Worm (Caenorhabditis elegans) whole organism, L3 larva: ENCODE data around the gene pho-12.

Experiments
- aly-2 ChIP-seq: fragments of 150-350 bp; optimal IDR thresholded peaks from 2 replicates; lab custom pipeline; 2014; ENCODE audit warnings: missing biosample characterization, missing genetic modification characterization
- ceh-28 ChIP-seq: fragments of 150-350 bp; optimal IDR thresholded peaks from 2 replicates; lab custom pipeline; 2014; ENCODE audit warnings: missing biosample characterization, missing genetic modification reagents, missing genetic modification characterization
- elt-3 ChIP-seq, 3 experiments: fragments of 150-350 bp in 1 of 3; sonication (generic microtip) in 2 of 3; optimal IDR thresholded peaks; 2 replicates in 2 of 3; 4 replicates in 1 of 3; lab custom pipeline; 2014 to 2017; ENCODE audit warnings: missing biosample characterization in 3 of 3, missing genetic modification characterization in 3 of 3
- fkh-10 ChIP-seq: sonication (generic microtip); optimal IDR thresholded peaks from 2 replicates; lab custom pipeline; 2017; ENCODE audit warnings: missing biosample characterization, missing genetic modification reagents, missing genetic modification characterization
- fos-1 ChIP-seq: fragments of 150-350 bp; optimal IDR thresholded peaks from 2 replicates; lab custom pipeline; 2014; ENCODE audit warnings: missing biosample characterization, missing genetic modification characterization
- jun-1 ChIP-seq: fragments of 150-350 bp; optimal IDR thresholded peaks from 2 replicates; lab custom pipeline; 2014; ENCODE audit warnings: missing biosample characterization, missing genetic modification reagents, missing genetic modification characterization
- lin-39 ChIP-seq: fragments of 150-350 bp; optimal IDR thresholded peaks from 2 replicates; lab custom pipeline; 2018; ENCODE audit warnings: missing biosample characterization, missing genetic modification reagents, missing genetic modification characterization
- nhr-11 ChIP-seq: fragments of 150-350 bp; optimal IDR thresholded peaks from 2 replicates; lab custom pipeline; 2014; ENCODE audit warnings: missing biosample characterization, missing genetic modification characterization
- nhr-67 ChIP-seq: fragments of 150-350 bp; optimal IDR thresholded peaks from 2 replicates; lab custom pipeline; 2014; ENCODE audit warnings: missing biosample characterization, missing genetic modification characterization
- ztf-11 ChIP-seq: fragments of 150-350 bp; optimal IDR thresholded peaks from 2 replicates; lab custom pipeline; 2014; ENCODE audit warnings: missing biosample characterization, missing genetic modification characterization

DNA sequence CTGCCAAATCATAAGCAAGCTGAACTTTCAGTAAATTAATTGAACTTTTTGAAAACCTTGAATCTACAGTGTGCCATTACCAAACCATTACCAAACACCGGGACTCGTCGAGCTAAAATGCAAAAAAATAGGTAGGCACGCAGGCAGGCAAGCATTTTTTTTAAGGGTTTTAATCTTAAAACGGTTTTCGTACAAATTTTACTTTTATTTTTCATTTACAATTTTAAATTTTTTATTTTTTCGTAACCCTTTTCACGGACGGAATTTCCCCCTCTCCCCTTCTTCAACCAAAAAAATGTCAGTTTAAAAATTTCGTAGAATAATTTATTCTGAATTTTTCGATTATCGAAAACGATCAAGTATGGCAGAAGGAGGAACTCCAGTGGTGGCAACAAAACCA, 46.2 kb downstream of the pho-12 start, which contains the start of gene F59A6.2:
- no peak for TF ChIP-seq fkh-10 (GFP tag; lab: Kevin White, UChicago)
- TF ChIP-seq aly-2, result no peak
- no peak for TF ChIP-seq ceh-28 (tag; lab: Kevin White, UChicago)
- no peak for TF ChIP-seq nhr-67 (tag; lab: Kevin White, UChicago)
- TF ChIP-seq lin-39 (tag; lab: Kevin White, UChicago), result no peak
- no peak for TF ChIP-seq jun-1
- TF ChIP-seq fos-1 (tag; lab: Kevin White, UChicago), result no peak
- TF ChIP-seq elt-3 (tag; optimal IDR thresholded peaks at IDR 0.05; lab: Kevin White, UChicago), result no peak
- TF ChIP-seq ztf-11 (tag; lab: Kevin White, UChicago), result no peak
- TF ChIP-seq nhr-11 (tag; lab: Kevin White, UChicago), result no peak
